Fruit fly (Drosophila melanogaster) S2 (cell line): Measurements from ENCODE around the gene SmydA-3.

Source experiments
- CG8478 ChIP-seq: fragments of >200 bp; optimal IDR thresholded peaks from 2 replicates; lab custom pipeline; 2018
- CTCF ChIP-seq, 2 experiments: fragments of >200 bp; optimal IDR thresholded peaks; 2 replicates each; lab custom pipeline; 2018

DNA sequence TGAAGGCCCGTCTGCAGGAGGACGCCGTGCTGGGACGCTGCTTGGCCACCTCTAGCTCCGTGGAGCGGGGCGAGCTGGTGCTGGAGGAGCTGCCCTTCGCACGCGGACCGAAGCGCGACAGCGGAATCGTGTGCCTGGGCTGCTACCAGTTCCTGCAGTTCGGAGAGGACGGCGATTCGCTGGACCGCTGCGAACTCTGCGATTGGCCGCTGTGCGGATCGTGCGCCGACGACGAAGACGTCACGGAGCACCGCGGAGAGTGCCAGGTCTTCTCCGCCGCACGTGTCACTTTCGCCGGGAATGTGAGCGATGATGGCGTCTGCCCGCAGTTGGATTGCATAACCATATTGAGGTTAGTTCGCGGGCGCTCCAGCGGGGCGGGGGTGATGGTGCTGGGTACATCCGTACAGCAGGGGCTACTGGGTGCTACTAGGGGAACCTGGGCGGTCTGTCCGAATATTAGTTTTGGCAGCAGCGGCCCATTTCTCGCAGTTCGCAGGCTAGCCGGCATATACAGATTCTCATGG lies 1.5 kb downstream of the SmydA-3 start:
- TF ChIP-seq CG8478 (no peak), CTCF (optimal IDR thresholded peaks at IDR 0.05; lab: Kevin White, UChicago) (no peak)
